Worm (Caenorhabditis elegans) whole organism, L2 larva: ENCODE data around the gene gpdh-2.

Experiments used
- ZK546.5 ChIP-seq: sonication (generic microtip); optimal IDR thresholded peaks from 2 replicates; lab custom pipeline; 2017; ENCODE audit warnings: missing biosample characterization, missing genetic modification characterization
- aly-2 ChIP-seq: fragments of 150-350 bp; optimal IDR thresholded peaks from 2 replicates; lab custom pipeline; 2014; ENCODE audit warnings: missing biosample characterization, missing genetic modification characterization
- ceh-82 ChIP-seq: fragments of 150-350 bp; optimal IDR thresholded peaks from 2 replicates; lab custom pipeline; 2014; ENCODE audit warnings: missing biosample characterization, missing genetic modification characterization
- dmd-4 ChIP-seq: sonication (generic microtip); optimal IDR thresholded peaks from 2 replicates; lab custom pipeline; 2017; ENCODE audit warnings: missing biosample characterization, missing genetic modification characterization
- egl-27 ChIP-seq: sonication (generic microtip); optimal IDR thresholded peaks from 3 replicates; lab custom pipeline; 2017; ENCODE audit warnings: missing biosample characterization, missing genetic modification reagents, missing genetic modification characterization
- fos-1 ChIP-seq: fragments of 150-350 bp; optimal IDR thresholded peaks from 2 replicates; lab custom pipeline; 2014; ENCODE audit warnings: missing biosample characterization, missing genetic modification characterization
- lsy-2 ChIP-seq, 2 experiments: fragments of 150-350 bp in 1 of 2; sonication (generic microtip) in 1 of 2; optimal IDR thresholded peaks; 2 replicates each; lab custom pipeline; 2014 to 2017; ENCODE audit warnings: missing biosample characterization in 2 of 2, missing genetic modification characterization in 2 of 2
- mab-5 ChIP-seq: fragments of 150-350 bp; optimal IDR thresholded peaks from 2 replicates; lab custom pipeline; 2014; ENCODE audit warnings: missing biosample characterization, missing genetic modification characterization
- nhr-12 ChIP-seq: fragments of 150-350 bp; optimal IDR thresholded peaks from 2 replicates; lab custom pipeline; 2014; ENCODE audit warnings: missing biosample characterization, missing genetic modification characterization
- nhr-25 ChIP-seq: fragments of 150-350 bp; sonication (generic microtip); optimal IDR thresholded peaks from 3 replicates; lab custom pipeline; 2014; ENCODE audit warnings: missing biosample characterization, missing genetic modification characterization
- sma-9 ChIP-seq, 2 experiments: fragments of 150-350 bp in 1 of 2; sonication (generic microtip) in 1 of 2; optimal IDR thresholded peaks; 2 replicates each; lab custom pipeline; 2014 to 2016; ENCODE audit warnings: missing genetic modification characterization in 2 of 2, mild to moderate bottlenecking in 1 of 2, missing biosample characterization in 1 of 2, missing compliant biosample characterization in 1 of 2, missing genetic modification reagents in 1 of 2, moderate library complexity in 1 of 2
- unc-39 ChIP-seq: fragments of 150-350 bp; optimal IDR thresholded peaks from 2 replicates; lab custom pipeline; 2014; ENCODE audit warnings: missing biosample characterization, missing genetic modification characterization
- ztf-11 ChIP-seq: sonication (generic microtip); optimal IDR thresholded peaks from 2 replicates; lab custom pipeline; 2017; ENCODE audit warnings: missing biosample characterization, missing genetic modification characterization
- ztf-4 ChIP-seq: fragments of 150-350 bp; optimal IDR thresholded peaks from 2 replicates; lab custom pipeline; 2014; ENCODE audit warnings: missing biosample characterization, missing genetic modification characterization

DNA sequence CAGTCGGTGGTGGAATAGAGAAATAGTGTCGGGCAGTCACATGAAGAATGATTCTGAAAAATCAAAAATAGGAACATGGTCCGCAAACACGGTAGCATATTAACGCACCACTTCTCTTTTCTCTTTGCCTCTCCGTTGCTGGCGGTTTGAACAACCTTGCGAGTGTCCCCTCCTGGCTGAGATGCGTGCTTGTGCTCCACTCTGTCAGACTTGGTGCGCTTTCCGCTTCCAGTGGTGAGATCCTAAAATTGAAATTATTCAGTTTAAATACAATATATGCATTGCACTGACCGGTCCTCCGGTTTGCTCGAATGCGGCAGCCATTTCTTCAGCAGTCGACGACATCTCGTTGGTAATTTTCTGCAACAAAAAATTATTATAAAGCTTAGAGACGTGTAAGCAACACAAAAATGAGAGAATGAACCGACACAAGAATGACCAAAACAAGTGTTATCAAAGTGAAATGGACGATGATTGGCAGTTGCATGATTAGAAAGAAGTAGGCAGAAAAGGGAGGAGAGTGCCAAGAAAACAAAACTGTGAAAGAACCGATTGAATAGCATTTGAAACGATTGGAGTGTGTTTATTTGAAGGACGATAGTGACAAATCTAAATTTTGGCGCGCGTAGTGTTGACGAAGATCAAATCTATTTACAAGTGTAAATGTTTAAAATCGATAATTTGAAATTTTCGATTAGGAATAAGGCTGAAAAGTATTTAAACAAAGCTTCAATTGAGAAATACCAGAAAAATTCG is 33.7 kb downstream of the gpdh-2 start, which contains the start of gene ZK632.9:
- TF ChIP-seq ztf-11 (tag; lab: Kevin White, UChicago) (no peak), aly-2 (tag; lab: Kevin White, UChicago) (no peak), nhr-12 (tag; lab: Kevin White, UChicago) (no peak), unc-39 (tag; lab: Kevin White, UChicago) (no peak), mab-5 (tag; lab: Kevin White, UChicago) (no peak), lsy-2 (tag; optimal IDR thresholded peaks at IDR 0.05; lab: Kevin White, UChicago) (no peak), ceh-82 (no peak), ZK546.5 (no peak), dmd-4 (no peak), egl-27 (no peak), nhr-25 (no peak), ztf-4 (no peak), fos-1 (tag; lab: Kevin White, UChicago) (peak; percentile 35), sma-9 (GFP tag; optimal IDR thresholded peaks at IDR 0.05; lab: Kevin White, UChicago) (no peak), sma-9 (tag; optimal IDR thresholded peaks at IDR 0.05; lab: Kevin White, UChicago) (no peak)
